Worm (Caenorhabditis elegans): Measurements from ENCODE around the gene pqn-83.

DNA sequence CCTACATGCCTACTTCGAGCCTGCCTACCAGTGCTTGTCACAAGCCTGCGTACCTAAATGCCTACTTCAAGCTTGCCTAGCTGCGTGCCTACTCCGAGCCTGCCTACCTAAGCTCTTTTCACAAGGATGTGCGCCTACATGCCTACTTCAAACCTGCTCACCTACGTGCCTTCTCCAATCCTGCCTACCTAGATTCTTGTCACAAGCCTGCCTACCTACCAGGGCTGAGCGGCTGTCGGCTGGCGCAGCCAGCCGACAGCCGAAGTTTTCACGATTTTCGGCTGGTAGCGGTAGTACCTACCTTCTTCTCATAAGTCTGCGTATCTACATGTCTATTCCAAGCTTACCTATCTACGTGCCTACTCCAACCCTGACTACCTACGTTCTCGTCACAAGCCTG lies 37.5 kb downstream of the pqn-83 start:
- TF ChIP-seq ceh-36 (tag; optimal IDR thresholded peaks at IDR 0.05): no peak
- TF ChIP-seq flt-1 (GFP tag; IDR thresholded peaks at IDR 0.05): 0 out of 2 replicates have a peak, but pooled peaks have one; percentile 1
- no peak for TF ChIP-seq ama-1 (optimal IDR thresholded peaks at IDR 0.05)
- no peak for TF ChIP-seq pes-1 (GFP tag; IDR thresholded peaks at IDR 0.05)
- no peak for TF ChIP-seq ceh-13 (GFP tag; optimal IDR thresholded peaks at IDR 0.05)
- TF ChIP-seq F13C5.2 (tag; optimal IDR thresholded peaks at IDR 0.05): no peak
- TF ChIP-seq sea-1 (GFP tag; conservative IDR thresholded peaks at IDR 0.05): no peak
- no peak for TF ChIP-seq ets-7 (tag; optimal IDR thresholded peaks at IDR 0.05)
- TF ChIP-seq hmbx-1 (tag; optimal IDR thresholded peaks at IDR 0.05): no peak
- no peak for TF ChIP-seq hnd-1 (tag; optimal IDR thresholded peaks at IDR 0.05)
- 0 out of 2 replicates have a peak, but pooled peaks have one; percentile 30 for TF ChIP-seq tbx-11 (GFP tag; IDR thresholded peaks at IDR 0.05)
- no peak for TF ChIP-seq tra-4 (tag; optimal IDR thresholded peaks at IDR 0.05)
- TF ChIP-seq B0310.2 (tag; optimal IDR thresholded peaks at IDR 0.05): no peak

All from whole organism, early embryonic.